Worm (Caenorhabditis elegans) whole organism, early embryonic: ENCODE measurements around the gene Y39A1A.18.

Source experiments
- B0310.2 ChIP-seq: sonication (generic microtip); optimal IDR thresholded peaks from 2 replicates; lab custom pipeline; 2016; ENCODE audit warnings: mild to moderate bottlenecking, missing genetic modification characterization, missing compliant biosample characterization
- F13C5.2 ChIP-seq: sonication (generic microtip); optimal IDR thresholded peaks from 2 replicates; lab custom pipeline; 2017; ENCODE audit warnings: mild to moderate bottlenecking, missing genetic modification characterization, inconsistent platforms, missing compliant biosample characterization
- aly-1 ChIP-seq: sonication (generic microtip); optimal IDR thresholded peaks from 2 replicates; lab custom pipeline; 2016; ENCODE audit warnings: missing genetic modification characterization, missing compliant biosample characterization
- ama-1 ChIP-seq: fragments of 150-350 bp; optimal IDR thresholded peaks from 2 replicates; lab custom pipeline; 2014
- ceh-13 ChIP-seq: fragments of 200-800 bp; sonication (Bioruptor generic); optimal IDR thresholded peaks from 2 replicates; lab custom pipeline; 2018; ENCODE audit warnings: mild to moderate bottlenecking, missing genetic modification characterization, missing compliant biosample characterization
- ceh-36 ChIP-seq: sonication (generic microtip); optimal IDR thresholded peaks from 2 replicates; lab custom pipeline; 2016; ENCODE audit warnings: missing genetic modification characterization, inconsistent platforms, missing compliant biosample characterization
- ets-7 ChIP-seq: sonication (generic microtip); optimal IDR thresholded peaks from 2 replicates; lab custom pipeline; 2016; ENCODE audit warnings: missing genotype, missing genetic modification characterization, missing compliant biosample characterization
- flt-1 ChIP-seq: fragments of 200-800 bp; sonication (Bioruptor generic); IDR thresholded peaks from 2 replicates; pipeline ENCODE4 v1.3.6; 2022; ENCODE audit warnings: missing genetic modification characterization, missing compliant biosample characterization
- hmbx-1 ChIP-seq: sonication (generic microtip); optimal IDR thresholded peaks from 2 replicates; lab custom pipeline; 2016; ENCODE audit warnings: mild to moderate bottlenecking, missing genetic modification characterization, missing compliant biosample characterization
- hmg-4 ChIP-seq: fragments of 200-800 bp; sonication (Bioruptor generic); optimal IDR thresholded peaks from 2 replicates; lab custom pipeline; 2018; ENCODE audit warnings: mild to moderate bottlenecking, missing genetic modification characterization, missing compliant biosample characterization
- hnd-1 ChIP-seq: sonication (generic microtip); optimal IDR thresholded peaks from 2 replicates; lab custom pipeline; 2016; ENCODE audit warnings: missing genetic modification characterization, missing compliant biosample characterization
- pes-1 ChIP-seq: fragments of 200-800 bp; sonication (Bioruptor generic); IDR thresholded peaks from 2 replicates; pipeline ENCODE4 v1.3.6; 2022; ENCODE audit warnings: missing genetic modification reagents, missing genetic modification characterization, missing compliant biosample characterization
- scrt-1 ChIP-seq: fragments of 200-800 bp; sonication (Bioruptor generic); IDR thresholded peaks from 2 replicates; pipeline ENCODE4 v1.3.6; 2022; ENCODE audit warnings: missing genetic modification characterization, missing compliant biosample characterization
- sea-1 ChIP-seq: fragments of 200-800 bp; sonication (Bioruptor generic); conservative IDR thresholded peaks from 2 replicates; pipeline ENCODE4 v1.3.6; 2022; ENCODE audit warnings: missing genetic modification characterization, missing compliant biosample characterization
- tbx-11 ChIP-seq: fragments of 200-800 bp; sonication (Bioruptor generic); IDR thresholded peaks from 2 replicates; pipeline ENCODE4 v1.3.6; 2022; ENCODE audit warnings: missing genetic modification characterization, missing compliant biosample characterization
- tbx-37 ChIP-seq: fragments of 200-800 bp; sonication (Bioruptor generic); conservative IDR thresholded peaks from 2 replicates; pipeline ENCODE4 v1.3.6; 2022; ENCODE audit warnings: missing genetic modification reagents, missing genetic modification characterization, missing compliant biosample characterization
- tra-4 ChIP-seq: sonication (generic microtip); optimal IDR thresholded peaks from 2 replicates; lab custom pipeline; 2017; ENCODE audit warnings: missing genetic modification characterization, missing compliant biosample characterization

Y39A1A.18 gene

ce11 chrIII:10653479-10653878 lies 40.8 kb downstream of the Y39A1A.18 start:
- TF ChIP-seq scrt-1 (GFP tag; lab: Robert Waterston, UW) (no peak), ceh-36 (tag; lab: Kevin White, UChicago) (no peak), ets-7 (tag; lab: Kevin White, UChicago) (no peak), ceh-13 (no peak), B0310.2 (tag; lab: Kevin White, UChicago) (no peak), hmg-4 (no peak), sea-1 (GFP tag; lab: Robert Waterston, UW) (no peak), F13C5.2 (tag; lab: Kevin White, UChicago) (no peak), ama-1 (lab: Kevin White, UChicago) (no peak), tra-4 (tag; lab: Kevin White, UChicago) (no peak), flt-1 (GFP tag; lab: Robert Waterston, UW) (no peak)

- no peak for TF ChIP-seq flt-1 (GFP tag; lab: Robert Waterston, UW)
- no peak for TF ChIP-seq F13C5.2 (tag; lab: Kevin White, UChicago)
- no peak for TF ChIP-seq aly-1 (tag; lab: Kevin White, UChicago)
These were observed 41.5 kb downstream of the Y39A1A.18 start for ce11 chrIII:10652833-10653232.

DNA sequence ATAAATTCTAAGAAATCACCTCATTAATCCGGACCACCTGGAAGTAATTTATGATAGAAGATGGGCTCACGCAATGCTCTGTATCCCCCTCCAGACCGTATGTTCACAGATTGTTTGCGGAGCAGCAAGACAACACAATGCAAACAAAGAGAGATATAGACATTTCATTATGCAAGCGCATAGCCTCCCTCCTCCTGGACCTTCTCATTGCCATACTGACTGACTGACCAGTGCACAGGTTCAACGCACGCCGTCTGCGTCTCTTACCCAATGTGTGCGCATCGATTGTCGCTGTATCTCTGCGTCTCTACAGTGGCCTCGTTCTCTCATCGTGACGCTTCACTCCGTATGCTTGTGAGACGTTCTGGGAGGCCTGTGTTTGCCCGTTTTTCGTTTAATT lies 42.7 kb downstream of the Y39A1A.18 start:
- TF ChIP-seq F13C5.2 (tag; lab: Kevin White, UChicago) (peak; percentile 41), hmg-4 (peak; percentile 45), flt-1 (GFP tag; lab: Robert Waterston, UW) (peak; percentile 37; the same call in 1 of the 2 replicates), scrt-1 (GFP tag; lab: Robert Waterston, UW) (no peak), B0310.2 (tag; lab: Kevin White, UChicago) (no peak), ceh-13 (no peak)

DNA sequence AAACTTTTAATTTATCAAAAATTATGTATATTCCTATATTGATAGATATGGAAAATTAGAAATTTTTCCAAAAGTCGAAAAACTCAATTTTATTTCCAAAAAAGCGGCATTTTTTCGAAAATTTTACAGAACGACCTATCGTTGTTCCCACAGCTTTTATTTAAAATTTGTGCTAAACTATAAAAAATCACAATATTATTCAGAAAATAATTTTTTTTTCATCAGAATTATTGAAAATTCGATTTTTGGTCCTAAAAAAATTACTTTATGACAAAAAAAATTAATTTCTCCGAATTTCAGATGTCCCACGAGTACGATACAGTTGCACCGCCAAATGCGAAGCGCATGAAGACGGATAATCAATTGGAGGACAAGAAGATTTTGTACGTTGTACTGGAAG lies 45.1 kb downstream of the Y39A1A.18 start, which contains the start of gene emg-1:
Gene emg-1, plus strand, starts transcription at position 301 of the 400 bp plus-strand sequence.
- TF ChIP-seq tbx-11 (GFP tag; lab: Robert Waterston, UW) (no peak), F13C5.2 (tag; lab: Kevin White, UChicago) (no peak), tra-4 (tag; lab: Kevin White, UChicago) (no peak), flt-1 (GFP tag; lab: Robert Waterston, UW) (no peak), ets-7 (tag; lab: Kevin White, UChicago) (no peak), scrt-1 (GFP tag; lab: Robert Waterston, UW) (no peak), ceh-36 (tag; lab: Kevin White, UChicago) (no peak)

- TF ChIP-seq sea-1 (GFP tag; lab: Robert Waterston, UW) (no peak), aly-1 (tag; lab: Kevin White, UChicago) (no peak), ceh-36 (tag; lab: Kevin White, UChicago) (no peak), ets-7 (tag; lab: Kevin White, UChicago) (no peak), hmg-4 (no peak), scrt-1 (GFP tag; lab: Robert Waterston, UW) (no peak), tbx-37 (GFP tag; lab: Robert Waterston, UW) (no peak)
These were observed 48.2 kb downstream of the Y39A1A.18 start, which contains the start of gene orc-4 for ce11 chrIII:10646094-10646493. TSS of gene orc-4 (plus strand) at chrIII:10646170.

DNA sequence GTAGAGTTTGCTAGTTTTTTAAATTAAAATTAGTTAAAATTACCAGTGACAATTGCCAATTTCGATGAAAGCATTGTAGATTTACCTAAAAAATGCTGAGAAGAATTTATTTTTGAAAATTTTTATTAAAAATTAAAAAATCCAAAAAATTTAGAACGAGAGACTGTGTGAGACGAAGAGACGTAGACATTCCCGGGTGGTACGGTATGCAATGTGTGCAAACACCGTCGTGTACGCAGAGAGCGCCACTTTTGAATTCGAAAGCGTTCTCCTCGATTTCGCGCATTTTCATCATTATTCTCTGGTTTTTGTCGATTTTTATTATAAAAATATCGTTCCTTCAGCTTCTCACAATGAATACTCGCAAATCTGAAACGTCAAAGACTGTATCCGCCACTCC lies 51.5 kb downstream of the Y39A1A.18 start, which contains the start of the genes dhs-11 and orc-1:
Gene dhs-11, minus strand, starts transcription at position 85 of the 400 bp plus-strand sequence.
Gene orc-1, plus strand, starts transcription at position 349 of the 400 bp plus-strand sequence.
- no peak for TF ChIP-seq pes-1 (GFP tag; lab: Robert Waterston, UW)
- no peak for TF ChIP-seq F13C5.2 (tag; lab: Kevin White, UChicago)
- TF ChIP-seq ceh-36 (tag; lab: Kevin White, UChicago), result no peak
- no peak for TF ChIP-seq ama-1 (lab: Kevin White, UChicago)
- TF ChIP-seq flt-1 (GFP tag; lab: Robert Waterston, UW), result no peak
- no peak for TF ChIP-seq tbx-11 (GFP tag; lab: Robert Waterston, UW)
- TF ChIP-seq hmg-4, result no peak
- TF ChIP-seq scrt-1 (GFP tag; lab: Robert Waterston, UW), result no peak
- TF ChIP-seq aly-1 (tag; lab: Kevin White, UChicago), result no peak
- TF ChIP-seq ets-7 (tag; lab: Kevin White, UChicago), result no peak
- TF ChIP-seq tbx-37 (GFP tag; lab: Robert Waterston, UW), result no peak
- no peak for TF ChIP-seq hmbx-1 (tag; lab: Kevin White, UChicago)
- TF ChIP-seq ceh-13, result no peak
- TF ChIP-seq hnd-1 (tag; lab: Kevin White, UChicago), result no peak
